Fruit fly (Drosophila melanogaster): ENCODE measurements around the gene Non2.

The Non2 gene

DNA sequence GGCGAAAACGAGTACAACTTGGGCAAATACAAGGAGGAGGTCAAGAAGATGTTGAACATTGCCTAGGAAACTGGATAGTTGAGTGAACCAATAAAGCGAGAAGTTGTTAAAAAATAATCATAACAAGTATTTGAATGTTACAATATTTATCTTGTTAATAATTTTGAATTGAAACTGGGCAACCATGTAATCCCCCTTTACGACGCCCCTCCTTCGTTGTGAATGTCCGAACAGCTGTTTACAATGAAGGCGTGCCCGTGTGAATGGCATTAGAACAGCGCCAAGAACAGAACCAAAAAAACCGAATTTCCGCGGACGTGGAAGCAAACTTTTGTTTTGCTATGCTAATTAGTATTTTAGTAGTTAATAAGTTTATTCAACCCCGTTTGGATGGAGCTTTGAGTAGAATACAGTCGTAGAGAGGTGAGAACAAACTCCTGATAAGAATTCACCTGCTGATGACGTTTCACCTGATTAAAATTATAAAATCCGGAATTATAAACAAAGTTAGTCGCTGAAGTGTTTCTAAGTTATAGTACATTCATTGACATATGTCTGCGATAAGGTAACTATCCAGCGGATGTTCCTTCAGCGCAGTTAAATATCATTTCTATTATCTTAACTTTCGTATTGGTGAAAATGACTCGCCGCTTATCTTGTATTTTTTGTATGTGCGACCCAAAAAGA, 15.3 kb downstream of the Non2 start, which contains the start of gene Pgant6:
Gene Pgant6 (plus strand): TSS at position 265 of the 687 bp plus-strand sequence.
- no peak for TF ChIP-seq otp (GFP tag; IDR thresholded peaks at IDR 0.05)
- no peak for TF ChIP-seq bigmax (GFP tag; optimal IDR thresholded peaks at IDR 0.05)
- TF ChIP-seq nerfin-2 (GFP tag; IDR thresholded peaks at IDR 0.05; ENCODE audit: partially characterized antibody): no peak
- peak; percentile 23; the same call in 1 of the 2 replicates for TF ChIP-seq CG32532 (GFP tag; IDR thresholded peaks at IDR 0.05)
- TF ChIP-seq chm (GFP tag; IDR thresholded peaks at IDR 0.05): no peak
- TF ChIP-seq CG10959 (GFP tag; IDR thresholded peaks at IDR 0.05): no peak
- no peak for TF ChIP-seq schlank (tag; optimal IDR thresholded peaks at IDR 0.05)
- TF ChIP-seq sqz (GFP tag; optimal IDR thresholded peaks at IDR 0.05): peak; percentile 42
- no peak for TF ChIP-seq peb (GFP tag; IDR thresholded peaks at IDR 0.05)
- TF ChIP-seq CG31388 (GFP tag; optimal IDR thresholded peaks at IDR 0.05): no peak
- TF ChIP-seq bcd (GFP tag; optimal IDR thresholded peaks at IDR 0.05): no peak
- TF ChIP-seq dimm (GFP tag; IDR thresholded peaks at IDR 0.05): no peak
- no peak for TF ChIP-seq fd96Cb (tag; optimal IDR thresholded peaks at IDR 0.05)
- peak; percentile 33 for TF ChIP-seq Ets97D (GFP tag; optimal IDR thresholded peaks at IDR 0.05)
- no peak for TF ChIP-seq CG11560 (tag; IDR thresholded peaks at IDR 0.05)
- TF ChIP-seq CG3163 (GFP tag; optimal IDR thresholded peaks at IDR 0.05): no peak
- no peak for TF ChIP-seq CG2202 (tag; optimal IDR thresholded peaks at IDR 0.05)
- no peak for TF ChIP-seq Scr (GFP tag; IDR thresholded peaks at IDR 0.05; ENCODE audit: partially characterized antibody)
- TF ChIP-seq ttk (GFP tag; IDR thresholded peaks at IDR 0.05): no peak
- no peak for TF ChIP-seq NC2β (GFP tag; optimal IDR thresholded peaks at IDR 0.05)
- no peak for TF ChIP-seq CG15011 (GFP tag; optimal IDR thresholded peaks at IDR 0.05)
- TF ChIP-seq CG12744 (GFP tag; optimal IDR thresholded peaks at IDR 0.05): no peak
- TF ChIP-seq Aef1 (GFP tag; IDR thresholded peaks at IDR 0.05): no peak
- TF ChIP-seq E2f2 (GFP tag; IDR thresholded peaks at IDR 0.05): peak; percentile 54
- peak; percentile 96 for TF ChIP-seq MBD-R2 (GFP tag; IDR thresholded peaks at IDR 0.05)
- no peak for TF ChIP-seq dmrt99B (tag; optimal IDR thresholded peaks at IDR 0.05)
- TF ChIP-seq CG34422 (GFP tag; IDR thresholded peaks at IDR 0.05): peak; percentile 66; the same call in 2 of the 3 replicates
- no peak for TF ChIP-seq chn (GFP tag; optimal IDR thresholded peaks at IDR 0.05)
- no peak for TF ChIP-seq Hr51 (GFP tag; optimal IDR thresholded peaks at IDR 0.05)
- TF ChIP-seq YL-1 (GFP tag; optimal IDR thresholded peaks at IDR 0.05): peak; percentile 1
- TF ChIP-seq jing (GFP tag; optimal IDR thresholded peaks at IDR 0.05): no peak
- no peak for TF ChIP-seq CG12104 (GFP tag; optimal IDR thresholded peaks at IDR 0.05)
- no peak for TF ChIP-seq D19B (GFP tag; optimal IDR thresholded peaks at IDR 0.05)
- TF ChIP-seq dm (GFP tag; optimal IDR thresholded peaks at IDR 0.05): no peak
- TF ChIP-seq NfI (GFP tag; optimal IDR thresholded peaks at IDR 0.05): peak; percentile 3
- TF ChIP-seq CG7745 (tag; optimal IDR thresholded peaks at IDR 0.05): no peak
- TF ChIP-seq CG1529 (GFP tag; optimal IDR thresholded peaks at IDR 0.05): no peak
- no peak for TF ChIP-seq Dek (tag; optimal IDR thresholded peaks at IDR 0.05)
- TF ChIP-seq CG11695 (GFP tag; IDR thresholded peaks at IDR 0.05): no peak
- TF ChIP-seq oc (tag; optimal IDR thresholded peaks at IDR 0.05): no peak
- TF ChIP-seq CG17802 (tag; optimal IDR thresholded peaks at IDR 0.05): no peak
- no peak for TF ChIP-seq ERR (GFP tag; optimal IDR thresholded peaks at IDR 0.05)
- TF ChIP-seq sr (GFP tag; IDR thresholded peaks at IDR 0.05): no peak
- peak; percentile 4 for TF ChIP-seq CG2712 (tag; optimal IDR thresholded peaks at IDR 0.05)
- TF ChIP-seq zfh1 (GFP tag; IDR thresholded peaks at IDR 0.05): 0 out of 3 replicates have a peak, but pooled peaks have one; percentile 22
- no peak for TF ChIP-seq CG11093 (GFP tag; IDR thresholded peaks at IDR 0.05)
- peak; percentile 6 for TF ChIP-seq CG15514 (GFP tag; optimal IDR thresholded peaks at IDR 0.05)
- no peak for TF ChIP-seq dysf (GFP tag; IDR thresholded peaks at IDR 0.05)
- no peak for TF ChIP-seq CG31224 (GFP tag; IDR thresholded peaks at IDR 0.05)
- no peak for TF ChIP-seq HLHmδ (GFP tag; optimal IDR thresholded peaks at IDR 0.05)
- no peak for TF ChIP-seq grn (GFP tag; optimal IDR thresholded peaks at IDR 0.05)

All from whole organism, embryonic.